Worm (Caenorhabditis elegans) whole organism, L1 larva: ENCODE measurements around the gene sre-1.

Experiments used
- aly-2 ChIP-seq: fragments of 150-350 bp; optimal IDR thresholded peaks from 2 replicates; lab custom pipeline; 2014; ENCODE audit warnings: missing biosample characterization, missing genetic modification characterization
- ceh-90 ChIP-seq: sonication (generic microtip); optimal IDR thresholded peaks from 2 replicates; lab custom pipeline; 2016; ENCODE audit warnings: missing genetic modification characterization, missing compliant biosample characterization
- ces-1 ChIP-seq: fragments of 150-350 bp; optimal IDR thresholded peaks from 2 replicates; lab custom pipeline; 2014; ENCODE audit warnings: missing biosample characterization, missing genetic modification reagents, missing genetic modification characterization
- dsc-1 ChIP-seq: sonication (generic microtip); optimal IDR thresholded peaks from 2 replicates; lab custom pipeline; 2016; ENCODE audit warnings: mild to moderate bottlenecking, missing genetic modification characterization, missing compliant biosample characterization
- lin-13 ChIP-seq: fragments of 150-350 bp; optimal IDR thresholded peaks from 2 replicates; lab custom pipeline; 2014; ENCODE audit warnings: missing biosample characterization, missing genetic modification reagents, missing genetic modification characterization
- lir-3 ChIP-seq: sonication (generic microtip); optimal IDR thresholded peaks from 2 replicates; lab custom pipeline; 2016; ENCODE audit warnings: mild to moderate bottlenecking, missing genetic modification characterization, moderate library complexity, missing compliant biosample characterization; ENCODE audit not compliant: poor library complexity
- nhr-12 ChIP-seq: sonication (generic microtip); optimal IDR thresholded peaks from 2 replicates; lab custom pipeline; 2017; ENCODE audit warnings: missing biosample characterization, missing genetic modification characterization
- sox-4 ChIP-seq: sonication (generic microtip); optimal IDR thresholded peaks from 2 replicates; lab custom pipeline; 2016; ENCODE audit warnings: missing genetic modification characterization, missing compliant biosample characterization
- tlp-1 ChIP-seq: fragments of 150-350 bp; optimal IDR thresholded peaks from 2 replicates; lab custom pipeline; 2014; ENCODE audit warnings: missing biosample characterization, missing genetic modification characterization
- unc-62 ChIP-seq: fragments of 150-350 bp; optimal IDR thresholded peaks from 2 replicates; lab custom pipeline; 2014; ENCODE audit warnings: missing biosample characterization, missing genetic modification reagents, missing genetic modification characterization
- unc-86 ChIP-seq: sonication (generic microtip); optimal IDR thresholded peaks from 2 replicates; lab custom pipeline; 2016; ENCODE audit warnings: missing genetic modification characterization, missing compliant biosample characterization
- zag-1 ChIP-seq: fragments of 150-350 bp; optimal IDR thresholded peaks from 2 replicates; lab custom pipeline; 2014; ENCODE audit warnings: missing biosample characterization, missing genetic modification characterization
- ztf-11 ChIP-seq, 2 experiments: sonication (generic microtip); optimal IDR thresholded peaks; 2 replicates each; lab custom pipeline; 2016 to 2017; ENCODE audit warnings: missing genetic modification characterization in 2 of 2, missing biosample characterization in 1 of 2, missing compliant biosample characterization in 1 of 2

DNA sequence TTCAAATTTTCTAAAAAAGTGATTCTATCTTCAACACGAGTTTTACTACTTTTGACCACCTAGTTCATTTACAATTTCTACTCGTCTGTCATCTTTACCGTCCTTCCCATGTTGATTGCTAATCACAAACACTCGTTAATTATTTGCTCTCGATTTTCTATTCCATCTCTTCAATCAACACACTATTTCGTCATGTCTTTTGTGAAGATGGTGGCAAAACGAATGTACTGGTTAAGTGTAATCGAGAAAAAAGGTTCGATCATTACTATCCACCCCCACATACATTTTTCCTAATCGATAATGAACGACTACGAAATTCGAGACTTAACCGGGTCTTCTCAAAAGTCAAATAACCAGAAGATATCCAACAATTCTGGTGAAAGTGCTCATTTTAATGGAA is 15.1 kb downstream of the sre-1 start, which contains the start of gene cpna-2:
- TF ChIP-seq ztf-11 (tag; optimal IDR thresholded peaks at IDR 0.05; lab: Kevin White, UChicago): no peak
- no peak for TF ChIP-seq nhr-12 (tag; lab: Kevin White, UChicago)
- TF ChIP-seq unc-62 (GFP tag; lab: Kevin White, UChicago): no peak
- no peak for TF ChIP-seq tlp-1 (tag; lab: Kevin White, UChicago)
- no peak for TF ChIP-seq ceh-90
- no peak for TF ChIP-seq ces-1
- no peak for TF ChIP-seq zag-1
- no peak for TF ChIP-seq unc-86 (tag; lab: Kevin White, UChicago)
- no peak for TF ChIP-seq dsc-1 (tag; lab: Kevin White, UChicago)
- no peak for TF ChIP-seq lin-13 (GFP tag; lab: Kevin White, UChicago)
- no peak for TF ChIP-seq sox-4 (tag; lab: Kevin White, UChicago)
- TF ChIP-seq lir-3: no peak
- no peak for TF ChIP-seq aly-2 (tag; lab: Kevin White, UChicago)
